Worm (Caenorhabditis elegans): ENCODE results near the gene unc-10.

ce11 chrX:7230877-7231276 lies 49.2 kb downstream of the unc-10 start:
- TF ChIP-seq ceh-82 (tag; optimal IDR thresholded peaks at IDR 0.05) (no peak), unc-39 (tag; optimal IDR thresholded peaks at IDR 0.05) (no peak)

All from whole organism, L2 larva.